Fruit fly (Drosophila melanogaster): ENCODE results near the gene Jon99Ci.

The Jon99Ci gene

DNA sequence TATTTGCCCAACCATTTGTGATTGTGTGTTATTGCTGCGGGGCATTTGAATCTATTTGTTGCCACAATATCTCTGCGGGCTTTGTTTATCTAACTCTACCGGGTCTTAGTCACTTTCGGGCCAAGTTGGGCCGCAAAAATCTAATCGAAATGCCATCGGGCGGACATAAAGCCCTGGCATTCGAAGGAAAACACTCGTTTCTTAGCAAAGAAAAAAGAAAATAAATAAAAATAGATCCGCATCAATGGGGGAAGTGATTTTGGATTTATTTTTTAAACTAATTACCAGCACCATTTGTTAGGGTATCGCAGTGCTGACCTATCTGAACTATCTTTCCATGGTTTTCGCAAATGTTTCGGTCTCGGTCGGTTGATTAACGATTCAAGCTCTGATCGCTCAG, 27.4 kb downstream of the Jon99Ci start:
- peak; percentile 50 for TF ChIP-seq noc (tag; optimal IDR thresholded peaks at IDR 0.05)

DNA sequence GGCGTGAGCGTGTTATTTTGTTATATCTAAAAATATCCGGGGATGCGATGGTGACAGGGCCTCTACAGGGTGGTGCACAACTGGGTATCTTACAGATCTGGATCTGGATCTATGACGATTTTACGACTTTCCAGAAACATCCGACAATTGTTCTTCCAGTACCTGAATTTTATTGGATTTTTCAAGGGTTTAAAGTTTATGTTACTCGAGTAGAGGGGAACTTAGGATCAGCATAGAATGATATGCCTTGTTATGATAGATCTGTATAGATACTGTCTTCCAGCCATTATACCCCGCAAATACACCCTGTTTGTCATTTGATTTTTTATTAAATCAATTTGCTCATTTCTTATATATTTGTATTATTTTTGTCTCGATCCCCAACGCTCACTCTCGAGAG, 31.6 kb downstream of the Jon99Ci start:
- TF ChIP-seq noc (tag; optimal IDR thresholded peaks at IDR 0.05), result peak; percentile 67

DNA sequence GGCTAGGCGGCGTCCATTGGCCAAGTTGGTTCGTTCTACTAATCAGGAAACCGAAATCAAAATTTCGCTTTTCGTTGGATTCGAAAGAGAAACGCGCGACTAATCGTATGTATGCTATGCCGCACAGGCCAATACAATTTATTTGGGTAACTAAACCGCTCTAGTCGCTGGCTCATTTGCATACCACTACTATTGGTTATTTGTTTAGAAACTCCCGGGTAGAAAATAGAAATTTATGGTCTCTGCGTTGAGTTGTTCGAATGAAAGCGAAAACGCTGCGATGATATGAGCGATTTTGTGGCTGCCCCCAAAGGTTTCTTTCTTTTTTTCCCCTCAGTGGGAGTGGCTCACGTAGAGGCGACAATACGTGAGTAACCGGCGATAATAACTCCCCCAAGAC, 33.0 kb downstream of the Jon99Ci start:
- TF ChIP-seq noc (tag; optimal IDR thresholded peaks at IDR 0.05), result no peak

DNA sequence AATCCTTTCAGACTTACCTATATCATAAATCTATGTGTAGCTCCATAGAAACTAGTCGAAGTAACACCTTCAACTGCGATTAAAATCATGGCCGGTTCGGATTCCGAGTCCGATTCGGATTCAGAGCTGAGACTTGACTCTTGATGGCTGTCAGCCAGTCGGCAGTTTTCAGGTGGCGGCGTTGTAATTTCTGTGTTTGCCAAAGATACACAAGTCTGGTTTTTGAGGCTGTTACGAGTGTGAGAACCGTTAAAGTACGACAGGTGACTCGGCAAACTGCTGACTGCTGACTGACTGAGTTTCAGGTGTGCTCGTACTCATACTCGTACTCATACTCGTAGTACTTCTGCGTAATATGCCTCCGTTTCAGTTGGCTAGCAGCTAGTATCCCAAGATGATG, 34.8 kb downstream of the Jon99Ci start:
- no peak for TF ChIP-seq noc (tag; optimal IDR thresholded peaks at IDR 0.05)

DNA sequence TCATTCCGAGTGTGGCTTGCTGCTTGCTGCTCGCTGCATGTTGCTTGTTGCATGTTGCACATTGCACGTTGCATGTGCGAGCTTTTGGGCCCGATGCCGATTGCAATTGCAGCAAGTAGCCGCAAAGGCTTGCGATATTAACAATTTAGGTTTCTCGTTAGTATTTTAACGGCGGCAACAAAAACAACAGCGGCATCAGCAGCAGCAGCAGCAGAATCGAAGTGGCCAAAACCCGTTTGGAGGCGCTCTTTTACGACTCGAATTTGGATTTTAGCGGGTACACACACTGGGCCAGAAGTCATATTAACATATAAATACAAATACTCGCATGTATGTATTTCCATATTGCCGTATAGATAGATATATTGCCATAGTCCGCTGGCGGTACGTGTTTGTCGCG, 45.7 kb downstream of the Jon99Ci start:
- TF ChIP-seq noc (tag; optimal IDR thresholded peaks at IDR 0.05), result no peak

DNA sequence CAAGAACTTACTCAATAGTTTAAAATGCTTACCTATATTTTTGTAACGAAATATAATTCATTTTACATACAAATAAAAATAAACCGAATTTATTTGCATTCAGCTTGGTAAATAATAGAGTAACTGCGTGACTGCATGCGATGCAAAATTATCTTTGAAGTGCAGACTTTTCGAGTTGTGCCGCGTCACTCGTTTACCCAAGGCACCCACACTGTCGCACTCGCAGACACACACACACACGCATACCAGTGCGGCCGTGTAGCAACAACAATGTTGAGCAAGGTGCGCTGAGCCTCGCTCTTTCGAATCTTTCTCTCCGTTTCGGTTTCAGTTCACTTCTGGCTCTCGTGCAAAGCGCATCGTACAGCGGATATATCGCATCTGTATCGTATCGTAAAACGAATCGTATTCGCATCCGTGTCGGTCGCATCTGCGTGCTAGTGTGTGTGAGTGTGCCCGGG, 49.2 kb downstream of the Jon99Ci start, which contains the start of gene CG31038:
CG31038 (plus strand) TSS at position 327 of the 461 bp plus-strand sequence.
- no peak for TF ChIP-seq noc (tag; optimal IDR thresholded peaks at IDR 0.05)

DNA sequence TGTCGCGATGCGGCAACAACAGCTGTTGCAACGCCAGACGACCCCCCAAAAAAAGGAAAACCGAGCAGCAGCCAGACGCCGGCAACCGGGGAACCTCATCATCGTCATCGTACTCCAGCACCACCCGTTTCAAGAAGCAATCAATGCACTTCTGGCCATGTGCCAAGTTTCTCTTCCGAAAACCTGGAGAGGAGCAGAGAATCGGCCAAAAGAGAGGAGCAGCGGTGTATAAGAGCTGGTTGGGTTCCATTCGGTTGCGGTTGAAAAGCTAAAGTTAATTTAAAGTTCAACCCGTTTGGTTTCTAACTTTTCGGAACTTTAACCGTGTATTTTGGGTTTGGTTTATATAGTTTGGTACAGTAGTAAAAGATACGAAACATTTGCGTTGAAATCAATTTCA, 49.8 kb downstream of the Jon99Ci start:
- TF ChIP-seq noc (tag; optimal IDR thresholded peaks at IDR 0.05), result no peak

DNA sequence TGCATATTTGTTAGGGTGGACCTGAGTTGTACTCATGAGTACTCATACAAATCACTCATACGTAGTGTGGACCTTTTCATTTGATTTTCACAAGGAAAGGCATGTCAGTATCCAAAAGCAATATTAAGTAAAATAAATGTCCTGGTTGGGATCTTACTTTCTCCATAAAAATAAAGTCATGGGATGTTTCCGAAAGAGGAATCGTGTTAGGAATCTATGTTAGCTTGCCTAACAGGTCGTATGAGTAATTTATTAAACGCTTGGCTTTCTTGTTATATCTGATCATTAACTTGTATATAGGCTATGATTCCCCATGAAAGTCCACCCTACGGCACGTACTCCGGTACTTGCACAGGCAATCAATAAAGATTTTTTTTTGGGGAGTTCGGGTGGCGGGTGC, 50.2 kb downstream of the Jon99Ci start:
- TF ChIP-seq noc (tag; optimal IDR thresholded peaks at IDR 0.05), result no peak

Measured in whole organism, larva.